Fruit fly (Drosophila melanogaster) whole organism, prepupa: ENCODE measurements around the gene RAF2.
A peak's percentile ranks its signal among the peaks of the same experiment; 100 is the strongest.

Experiments
- Blimp-1 ChIP-seq: fragments of 200-800 bp; sonication (Bioruptor generic); optimal IDR thresholded peaks from 3 replicates; lab custom pipeline; 2017; ENCODE audit warnings: missing biosample characterization, missing genetic modification characterization, mild to moderate bottlenecking, moderate library complexity, missing genetic modification reagents
- CG10631 ChIP-seq: fragments of 200-800 bp; sonication (Bioruptor generic); optimal IDR thresholded peaks from 2 replicates; lab custom pipeline; 2016; ENCODE audit warnings: missing biosample characterization, missing genetic modification characterization
- CG10669 ChIP-seq: fragments of 200-800 bp; sonication (Bioruptor generic); optimal IDR thresholded peaks from 3 replicates; lab custom pipeline; 2018; ENCODE audit warnings: missing biosample characterization, mild to moderate bottlenecking, missing genetic modification characterization, moderate library complexity
- CG11762 ChIP-seq: fragments of 200-800 bp; sonication (Bioruptor generic); optimal IDR thresholded peaks from 3 replicates; lab custom pipeline; 2016; ENCODE audit warnings: missing biosample characterization, missing genetic modification characterization; ENCODE audit not compliant: insufficient read depth
- CG15336 ChIP-seq: fragments of 200-800 bp; sonication (Bioruptor generic); IDR thresholded peaks from 2 replicates; pipeline ENCODE4 v1.3.6; 2022; ENCODE audit warnings: missing biosample characterization, missing genetic modification characterization
- CG16779 ChIP-seq: fragments of 200-800 bp; sonication (Bioruptor generic); optimal IDR thresholded peaks from 3 replicates; lab custom pipeline; 2017; ENCODE audit warnings: missing biosample characterization, mild to moderate bottlenecking, missing genetic modification characterization
- CG3032 ChIP-seq: fragments of 200-800 bp; optimal IDR thresholded peaks from 2 replicates; lab custom pipeline; 2019; ENCODE audit warnings: missing biosample characterization, mild to moderate bottlenecking, missing genetic modification characterization, moderate library complexity
- CG31627 ChIP-seq: fragments of 200-800 bp; sonication (Bioruptor generic); optimal IDR thresholded peaks from 3 replicates; lab custom pipeline; 2016; ENCODE audit warnings: missing biosample characterization, missing genetic modification characterization
- CG32006 ChIP-seq: fragments of 200-800 bp; sonication (Bioruptor generic); optimal IDR thresholded peaks from 3 replicates; lab custom pipeline; 2017; ENCODE audit warnings: missing biosample characterization, mild to moderate bottlenecking, missing genetic modification characterization
- CG4318 ChIP-seq: fragments of 200-800 bp; sonication (Bioruptor generic); optimal IDR thresholded peaks from 3 replicates; lab custom pipeline; 2017; ENCODE audit warnings: missing biosample characterization, mild to moderate bottlenecking, missing genetic modification characterization
- CG6276 ChIP-seq: fragments of 200-800 bp; sonication (Bioruptor generic); optimal IDR thresholded peaks from 2 replicates; lab custom pipeline; 2017; ENCODE audit warnings: missing biosample characterization, mild to moderate bottlenecking, missing genetic modification characterization
- CG7368 ChIP-seq: fragments of 200-800 bp; sonication (Bioruptor generic); optimal IDR thresholded peaks from 3 replicates; lab custom pipeline; 2016; ENCODE audit warnings: missing biosample characterization, missing genetic modification characterization
- CG8119 ChIP-seq: fragments of 200-800 bp; sonication (Bioruptor generic); IDR thresholded peaks from 3 replicates; pipeline ENCODE4 v1.3.6; 2022; ENCODE audit warnings: missing biosample characterization, missing genetic modification characterization
- Eip75B ChIP-seq: fragments of 200-800 bp; sonication (Bioruptor generic); optimal IDR thresholded peaks from 3 replicates; lab custom pipeline; 2016; ENCODE audit warnings: missing biosample characterization, missing genetic modification characterization
- Eip78C ChIP-seq: fragments of 200-800 bp; sonication (Bioruptor generic); peaks from one replicate; lab custom pipeline; 2016; ENCODE audit warnings: missing biosample characterization, missing genetic modification characterization
- Eip93F ChIP-seq: fragments of 200-800 bp; sonication (Bioruptor generic); optimal IDR thresholded peaks from 2 replicates; lab custom pipeline; 2016; ENCODE audit warnings: missing biosample characterization, mild to moderate bottlenecking, missing genetic modification characterization
- Ets21C ChIP-seq: fragments of 200-800 bp; sonication (Bioruptor generic); optimal IDR thresholded peaks from 3 replicates; lab custom pipeline; 2016; ENCODE audit warnings: missing biosample characterization, missing genetic modification characterization
- Gug ChIP-seq: fragments of 200-800 bp; sonication (Bioruptor generic); IDR thresholded peaks from 2 replicates; pipeline ENCODE4 v1.3.6; 2022; ENCODE audit warnings: missing biosample characterization, missing genetic modification characterization
- Met ChIP-seq: fragments of 200-800 bp; sonication (Bioruptor generic); optimal IDR thresholded peaks from 3 replicates; lab custom pipeline; 2016; ENCODE audit warnings: missing biosample characterization, missing genetic modification characterization
- Smox ChIP-seq: fragments of 200-800 bp; sonication (Bioruptor generic); optimal IDR thresholded peaks from 3 replicates; lab custom pipeline; 2016; ENCODE audit warnings: missing biosample characterization, missing genetic modification characterization
- Sox102F ChIP-seq: fragments of 200-800 bp; sonication (Bioruptor generic); optimal IDR thresholded peaks from 2 replicates; lab custom pipeline; 2016; ENCODE audit warnings: missing biosample characterization, mild to moderate bottlenecking, missing genetic modification characterization
- Sox15 ChIP-seq: fragments of 200-800 bp; sonication (Bioruptor generic); optimal IDR thresholded peaks from 3 replicates; lab custom pipeline; 2016; ENCODE audit warnings: missing biosample characterization, missing genetic modification characterization
- achi ChIP-seq: fragments of 200-800 bp; sonication (Bioruptor generic); optimal IDR thresholded peaks from 3 replicates; lab custom pipeline; 2016; ENCODE audit warnings: missing biosample characterization, missing genetic modification characterization
- dac ChIP-seq: fragments of 200-800 bp; sonication (Bioruptor generic); optimal IDR thresholded peaks from 2 replicates; lab custom pipeline; 2017; ENCODE audit warnings: missing biosample characterization, mild to moderate bottlenecking, missing genetic modification characterization
- dsx ChIP-seq: fragments of 200-800 bp; optimal IDR thresholded peaks from 3 replicates; lab custom pipeline; 2019; ENCODE audit warnings: missing biosample characterization, mild to moderate bottlenecking, missing genetic modification characterization, moderate library complexity; ENCODE audit not compliant: poor library complexity, severe bottlenecking
- eg ChIP-seq: fragments of 200-800 bp; sonication (Bioruptor generic); IDR thresholded peaks from 3 replicates; pipeline ENCODE4 v1.3.6; 2022; ENCODE audit warnings: missing biosample characterization, missing genetic modification characterization
- fd59A ChIP-seq: fragments of 200-800 bp; sonication (Bioruptor generic); optimal IDR thresholded peaks from 2 replicates; lab custom pipeline; 2017; ENCODE audit warnings: missing biosample characterization, mild to moderate bottlenecking, missing genetic modification characterization, missing genetic modification reagents
- fd85E ChIP-seq: fragments of 200-800 bp; sonication (Bioruptor generic); optimal IDR thresholded peaks from 3 replicates; lab custom pipeline; 2016; ENCODE audit warnings: missing biosample characterization, missing genetic modification characterization
- fkh ChIP-seq: fragments of 200-800 bp; sonication (Bioruptor generic); optimal IDR thresholded peaks from 3 replicates; lab custom pipeline; 2017; ENCODE audit warnings: missing biosample characterization, mild to moderate bottlenecking, missing genetic modification characterization, moderate library complexity
- lz ChIP-seq: fragments of 200-800 bp; sonication (Bioruptor generic); optimal IDR thresholded peaks from 3 replicates; lab custom pipeline; 2016; ENCODE audit warnings: missing biosample characterization, missing genetic modification characterization
- net ChIP-seq: fragments of 200-800 bp; sonication (Bioruptor generic); optimal IDR thresholded peaks from 3 replicates; lab custom pipeline; 2016; ENCODE audit warnings: missing biosample characterization, missing genetic modification characterization
- pdm3 ChIP-seq: fragments of 200-800 bp; sonication (Bioruptor generic); optimal IDR thresholded peaks from 3 replicates; lab custom pipeline; 2016; ENCODE audit warnings: missing biosample characterization, missing genetic modification characterization
- ss ChIP-seq, 2 experiments: fragments of 200-800 bp; sonication (Bioruptor generic); optimal IDR thresholded peaks; 2 replicates in 1 of 2; 3 replicates in 1 of 2; lab custom pipeline; 2017 to 2018; ENCODE audit warnings: mild to moderate bottlenecking in 2 of 2, missing biosample characterization in 2 of 2, missing genetic modification characterization in 2 of 2, moderate library complexity in 1 of 2
- svp ChIP-seq: fragments of 200-800 bp; sonication (Bioruptor generic); peaks from one replicate; lab custom pipeline; 2016; ENCODE audit warnings: missing biosample characterization, missing genetic modification characterization
- topi ChIP-seq: fragments of 200-800 bp; sonication (Bioruptor generic); optimal IDR thresholded peaks from 3 replicates; lab custom pipeline; 2016; ENCODE audit warnings: missing biosample characterization, missing genetic modification characterization
- vri ChIP-seq: fragments of 200-800 bp; sonication (Bioruptor generic); optimal IDR thresholded peaks from 3 replicates; lab custom pipeline; 2016; ENCODE audit warnings: missing biosample characterization, mild to moderate bottlenecking, missing genetic modification characterization

RAF2 gene

DNA sequence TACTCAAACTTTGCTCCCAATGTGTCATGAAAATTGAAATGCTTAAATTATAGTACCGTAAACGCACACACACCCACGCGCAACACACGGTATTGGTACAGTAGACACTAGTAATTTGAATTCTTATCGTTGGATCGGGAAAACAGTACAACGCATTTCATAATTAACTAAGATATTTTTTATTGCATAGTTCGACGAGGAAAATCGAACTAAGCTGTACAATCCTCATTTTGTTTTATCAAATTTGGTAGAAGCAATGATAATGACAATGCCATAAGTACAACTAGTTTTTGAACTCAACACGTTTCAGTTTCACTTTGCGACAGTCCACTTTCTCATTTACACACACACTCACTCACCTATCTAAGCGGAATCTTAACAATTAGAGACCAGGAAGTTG, 5.4 kb upstream of the RAF2 start:
- no peak for TF ChIP-seq CG7368 (GFP tag; lab: Kevin White, UChicago)
- no peak for TF ChIP-seq Sox102F (GFP tag; lab: Kevin White, UChicago)
- no peak for TF ChIP-seq fd85E (GFP tag; lab: Kevin White, UChicago)
- TF ChIP-seq topi (GFP tag; lab: Kevin White, UChicago), result no peak
- TF ChIP-seq vri (GFP tag; lab: Kevin White, UChicago), result no peak
- TF ChIP-seq Eip93F (GFP tag; lab: Kevin White, UChicago), result no peak
- TF ChIP-seq CG6276 (GFP tag; lab: Kevin White, UChicago), result no peak
- no peak for TF ChIP-seq Gug (GFP tag; lab: Robert Waterston, UW)
- TF ChIP-seq Ets21C, result no peak
- no peak for TF ChIP-seq CG11762
- TF ChIP-seq, all 60 proteins: peak for 0

DNA sequence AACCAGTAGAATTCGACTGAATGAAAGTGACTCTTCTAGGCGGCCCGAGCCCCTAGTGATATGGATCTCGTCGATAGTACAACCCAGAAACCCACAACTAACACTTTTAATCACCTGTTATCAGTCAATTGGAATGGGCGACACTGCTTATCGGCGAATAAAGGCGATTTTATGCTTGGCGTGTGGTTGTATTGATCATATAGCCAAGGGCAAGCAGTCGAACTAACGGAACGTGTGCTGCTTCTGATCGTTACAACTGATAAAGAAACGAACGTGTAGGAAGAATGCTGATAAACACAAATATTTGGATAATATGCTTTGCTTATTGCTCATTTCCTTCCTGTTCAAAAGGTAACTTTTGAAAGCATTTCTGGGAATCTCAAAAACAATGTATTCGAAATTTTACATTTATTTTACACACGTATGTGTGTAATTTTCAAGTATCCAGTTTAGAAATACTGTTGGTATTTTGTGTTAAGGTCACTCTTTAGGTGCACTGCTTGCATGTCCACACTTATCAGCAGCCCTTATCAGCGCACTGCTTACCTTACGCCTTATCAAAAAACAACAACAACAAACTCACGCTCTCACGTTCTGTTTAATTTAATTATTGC, 4.8 kb upstream of the RAF2 start, which contains the start of gene Agpat4:
Gene Agpat4 (minus strand): TSS at position 387 of the 614 bp plus-strand sequence.
- TF ChIP-seq net (GFP tag; lab: Kevin White, UChicago) (no peak), CG6276 (GFP tag; lab: Kevin White, UChicago) (no peak), Eip75B (no peak), Smox (no peak), CG7368 (GFP tag; lab: Kevin White, UChicago) (no peak), dac (no peak), CG15336 (GFP tag; lab: Robert Waterston, UW) (no peak), Blimp-1 (no peak), svp (GFP tag; lab: Kevin White, UChicago) (peak; percentile 18), CG3032 (tag; lab: Kevin White, UChicago) (no peak), CG8119 (GFP tag; lab: Robert Waterston, UW) (no peak), lz (GFP tag; lab: Kevin White, UChicago) (no peak), CG31627 (GFP tag; lab: Kevin White, UChicago) (no peak), fkh (peak; percentile 44)

DNA sequence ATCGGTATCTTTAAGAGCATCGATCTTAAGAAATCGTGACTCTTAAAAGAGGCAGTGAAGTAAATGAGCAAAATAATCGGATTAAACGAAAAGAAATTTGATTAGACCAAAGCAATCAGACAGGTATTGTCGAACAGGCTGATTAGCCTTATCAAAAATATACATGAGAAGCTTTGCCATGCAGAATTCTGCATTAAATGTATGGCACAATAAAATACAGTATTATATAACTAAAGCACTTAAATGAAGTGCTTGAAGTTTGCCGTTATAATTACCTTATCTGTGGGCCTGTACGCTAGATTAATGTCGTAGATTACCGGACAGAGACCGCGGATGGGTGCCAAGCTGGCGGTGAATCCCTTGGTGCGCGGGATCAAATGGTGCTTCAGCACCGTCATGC, 3.1 kb upstream of the RAF2 start:
- TF ChIP-seq CG4318 (GFP tag; lab: Kevin White, UChicago), result no peak
- TF ChIP-seq vri (GFP tag; lab: Kevin White, UChicago), result peak; percentile 92

DNA sequence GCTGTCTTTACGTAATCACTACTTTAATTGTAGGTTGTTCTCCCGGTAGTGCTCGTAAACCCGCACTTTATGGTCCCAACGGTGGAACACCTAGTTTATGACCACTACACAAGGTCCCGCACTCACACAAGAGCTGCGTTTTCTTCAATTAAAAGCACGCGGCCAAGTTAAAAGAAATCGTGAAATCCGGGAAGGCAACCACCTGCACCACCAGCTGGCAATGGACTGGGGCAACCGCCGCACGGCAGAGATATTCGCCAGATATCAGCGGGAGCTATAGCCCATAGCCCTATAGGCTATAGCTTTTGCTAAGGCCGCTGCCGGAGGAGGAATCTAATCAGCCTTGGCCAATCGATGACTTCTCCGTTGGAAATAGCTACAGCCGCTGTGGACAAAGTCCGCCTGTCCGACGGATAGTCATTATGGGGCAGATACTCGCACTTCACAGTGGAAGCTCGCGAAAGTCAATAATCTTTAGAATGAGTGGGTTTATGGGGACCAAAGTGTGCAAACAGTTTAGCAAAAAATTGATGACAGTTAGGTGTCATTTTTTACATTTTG, 1.9 kb upstream of the RAF2 start:
- TF ChIP-seq CG10669 (GFP tag; lab: Kevin White, UChicago) (no peak), CG7368 (GFP tag; lab: Kevin White, UChicago) (no peak), Eip75B (no peak), fkh (no peak), CG10631 (GFP tag; lab: Kevin White, UChicago) (no peak), Smox (no peak), fd85E (GFP tag; lab: Kevin White, UChicago) (no peak), Sox15 (no peak), CG16779 (tag; lab: Kevin White, UChicago) (peak; percentile 15), Eip78C (peak; percentile 38), achi (GFP tag; lab: Kevin White, UChicago) (no peak), pdm3 (GFP tag; lab: Kevin White, UChicago) (no peak), dac (no peak), eg (GFP tag; lab: Robert Waterston, UW) (no peak; the same call in 2 of the 3 replicates), dsx (no peak), ss (GFP tag; optimal IDR thresholded peaks at IDR 0.05; lab: Kevin White, UChicago) (peak in 1 of 2 experiments; percentile 9), fd59A (GFP tag; lab: Kevin White, UChicago) (no peak), CG6276 (GFP tag; lab: Kevin White, UChicago) (peak; percentile 52), Sox102F (GFP tag; lab: Kevin White, UChicago) (no peak), vri (GFP tag; lab: Kevin White, UChicago) (peak; percentile 32), CG8119 (GFP tag; lab: Robert Waterston, UW) (peak; percentile 51; the same call in 1 of the 3 replicates), CG32006 (GFP tag; lab: Kevin White, UChicago) (no peak), Met (GFP tag; lab: Kevin White, UChicago) (no peak)
